Worm (Caenorhabditis elegans): ENCODE data around the gene rpl-42.

Gene rpl-42

ce11 chrII:11105981-11106711, 13.6 kb downstream of the rpl-42 start, which contains the start of gene nasp-1 (continued):
- TF ChIP-seq Y95B8A.8 (GFP tag; IDR thresholded peaks at IDR 0.05) (no peak), lin-35 (GFP tag; optimal IDR thresholded peaks at IDR 0.05) (peak in 1 of 3 experiments; percentile 3), atf-7 (tag; optimal IDR thresholded peaks at IDR 0.05) (no peak), hmg-20 (GFP tag; IDR thresholded peaks at IDR 0.05) (no peak), attf-6 (GFP tag; IDR thresholded peaks at IDR 0.05) (no peak), B0336.3 (GFP tag; IDR thresholded peaks at IDR 0.05) (no peak), zfh-2 (GFP tag; conservative IDR thresholded peaks at IDR 0.05) (no peak), nhr-90 (tag; optimal IDR thresholded peaks at IDR 0.05) (no peak), ama-1 (optimal IDR thresholded peaks at IDR 0.05) (no peak), ama-1 (GFP tag; optimal IDR thresholded peaks at IDR 0.05) (no peak), rec-8 (tag; optimal IDR thresholded peaks at IDR 0.05) (no peak), attf-5 (GFP tag; optimal IDR thresholded peaks at IDR 0.05) (no peak), lsl-1 (GFP tag; optimal IDR thresholded peaks at IDR 0.05) (peak; percentile 91), Y56A3A.18 (GFP tag; IDR thresholded peaks at IDR 0.05) (no peak), rpc-1 (optimal IDR thresholded peaks at IDR 0.05) (no peak), rpc-1 (tag; optimal IDR thresholded peaks at IDR 0.05) (no peak), ztf-26 (tag; optimal IDR thresholded peaks at IDR 0.05) (no peak), hlh-12 (tag; optimal IDR thresholded peaks at IDR 0.05) (no peak), pbrm-1 (GFP tag; IDR thresholded peaks at IDR 0.05) (no peak), ztf-18 (tag; optimal IDR thresholded peaks at IDR 0.05) (no peak), hlh-26 (GFP tag; conservative IDR thresholded peaks at IDR 0.05) (no peak), gei-17 (GFP tag; optimal IDR thresholded peaks at IDR 0.05) (no peak), zim-3 (tag; optimal IDR thresholded peaks at IDR 0.05) (no peak), sea-2 (GFP tag; IDR thresholded peaks at IDR 0.05) (no peak), madf-8 (GFP tag; conservative IDR thresholded peaks at IDR 0.05) (peak; percentile 79), B0035.1 (tag; optimal IDR thresholded peaks at IDR 0.05) (no peak), let-607 (tag; optimal IDR thresholded peaks at IDR 0.05) (no peak), madf-6 (GFP tag; IDR thresholded peaks at IDR 0.05) (peak; percentile 90), madf-3 (GFP tag; IDR thresholded peaks at IDR 0.05) (no peak), D2030.7 (GFP tag; IDR thresholded peaks at IDR 0.05) (peak; percentile 81), lir-1 (GFP tag; conservative IDR thresholded peaks at IDR 0.05) (no peak), dpl-1 (GFP tag; optimal IDR thresholded peaks at IDR 0.05) (peak; percentile 83), mxl-1 (tag; optimal IDR thresholded peaks at IDR 0.05) (no peak), nhr-179 (tag; optimal IDR thresholded peaks at IDR 0.05) (no peak), cebp-1 (GFP tag; IDR thresholded peaks at IDR 0.05) (no peak), cebp-1 (tag; optimal IDR thresholded peaks at IDR 0.05) (peak; percentile 19), aptf-2 (GFP tag; conservative IDR thresholded peaks at IDR 0.05) (no peak), madf-10 (tag; optimal IDR thresholded peaks at IDR 0.05) (no peak), ets-4 (GFP tag; optimal IDR thresholded peaks at IDR 0.05) (no peak), Y67H2A.10 (GFP tag; conservative IDR thresholded peaks at IDR 0.05) (no peak), snpc-4 (GFP tag; optimal IDR thresholded peaks at IDR 0.05) (no peak), snpc-4 (tag; optimal IDR thresholded peaks at IDR 0.05) (no peak), ztf-3 (GFP tag; optimal IDR thresholded peaks at IDR 0.05) (no peak), lin-26 (GFP tag; IDR thresholded peaks at IDR 0.05) (peak; percentile 48; the same call in 1 of the 2 replicates), T26A5.8 (tag; optimal IDR thresholded peaks at IDR 0.05) (no peak), aptf-3 (GFP tag; IDR thresholded peaks at IDR 0.05) (no peak), mes-4 (tag; optimal IDR thresholded peaks at IDR 0.05) (no peak), ceh-27 (GFP tag; optimal IDR thresholded peaks at IDR 0.05) (no peak), snpc-1.3 (tag; optimal IDR thresholded peaks at IDR 0.05; ENCODE audit: insufficient read depth) (peak; percentile 70)

All from whole organism, young adult.